Fruit fly (Drosophila melanogaster): Measurements from ENCODE around the gene hzg.

Gene hzg

dm6 chr3L:16042080-16042344, 37.5 kb upstream of the hzg start:
- TF ChIP-seq Hr96 (GFP tag; optimal IDR thresholded peaks at IDR 0.05): no peak
- peak; percentile 84 for TF ChIP-seq kay (GFP tag; ENCODE audit: borderline replicate concordance)
- TF ChIP-seq CG33017 (tag; optimal IDR thresholded peaks at IDR 0.05): no peak
- no peak for TF ChIP-seq tj (GFP tag; optimal IDR thresholded peaks at IDR 0.05)
- TF ChIP-seq toe (GFP tag; optimal IDR thresholded peaks at IDR 0.05): no peak
- no peak for TF ChIP-seq bab1 (GFP tag; optimal IDR thresholded peaks at IDR 0.05)

- TF ChIP-seq ovo (GFP tag; optimal IDR thresholded peaks at IDR 0.05) (no peak), CG7045 (GFP tag; optimal IDR thresholded peaks at IDR 0.05) (no peak), CG5204 (GFP tag; optimal IDR thresholded peaks at IDR 0.05) (no peak), Hr96 (GFP tag; optimal IDR thresholded peaks at IDR 0.05) (peak; percentile 8), Mnt (GFP tag; optimal IDR thresholded peaks at IDR 0.05) (no peak), CG33017 (tag; optimal IDR thresholded peaks at IDR 0.05) (no peak), tj (GFP tag; optimal IDR thresholded peaks at IDR 0.05) (peak; percentile 25), cnc (optimal IDR thresholded peaks at IDR 0.05) (no peak), pad (GFP tag; optimal IDR thresholded peaks at IDR 0.05) (no peak), Clk (GFP tag; optimal IDR thresholded peaks at IDR 0.05) (no peak), cic (GFP tag; optimal IDR thresholded peaks at IDR 0.05) (no peak), bab1 (GFP tag; optimal IDR thresholded peaks at IDR 0.05) (no peak), CG1620 (GFP tag; optimal IDR thresholded peaks at IDR 0.05) (no peak), CG12768 (GFP tag; optimal IDR thresholded peaks at IDR 0.05) (no peak)
These were observed 36.9 kb upstream of the hzg start for dm6 chr3L:16041260-16042079.

dm6 chr3L:16040389-16040788, 35.9 kb upstream of the hzg start:
- TF ChIP-seq kay (GFP tag; ENCODE audit: borderline replicate concordance) (peak; percentile 61), CG11617 (GFP tag; optimal IDR thresholded peaks at IDR 0.05) (no peak), Hr96 (GFP tag; optimal IDR thresholded peaks at IDR 0.05) (no peak), CG5204 (GFP tag; optimal IDR thresholded peaks at IDR 0.05) (no peak), CG12768 (GFP tag; optimal IDR thresholded peaks at IDR 0.05) (no peak)

- TF ChIP-seq kay (GFP tag; ENCODE audit: borderline replicate concordance): no peak
- no peak for TF ChIP-seq Clk (GFP tag; optimal IDR thresholded peaks at IDR 0.05)
- no peak for TF ChIP-seq bab1 (GFP tag; optimal IDR thresholded peaks at IDR 0.05)
- no peak for TF ChIP-seq CG14711 (tag; optimal IDR thresholded peaks at IDR 0.05)
- no peak for TF ChIP-seq CG5204 (GFP tag; optimal IDR thresholded peaks at IDR 0.05)
- TF ChIP-seq CG7045 (GFP tag; optimal IDR thresholded peaks at IDR 0.05): no peak
- no peak for TF ChIP-seq cic (GFP tag; optimal IDR thresholded peaks at IDR 0.05)
- no peak for TF ChIP-seq Mnt (GFP tag; optimal IDR thresholded peaks at IDR 0.05)
- TF ChIP-seq CG33017 (tag; optimal IDR thresholded peaks at IDR 0.05): no peak
These were observed 34.5 kb upstream of the hzg start for dm6 chr3L:16039063-16039462.

dm6 chr3L:16037690-16038332, 33.3 kb upstream of the hzg start:
- no peak for TF ChIP-seq CG11617 (GFP tag; optimal IDR thresholded peaks at IDR 0.05)
- peak; percentile 16 for TF ChIP-seq CG7101 (tag; optimal IDR thresholded peaks at IDR 0.05)
- no peak for TF ChIP-seq cnc (optimal IDR thresholded peaks at IDR 0.05)
- TF ChIP-seq Hr96 (GFP tag; optimal IDR thresholded peaks at IDR 0.05): no peak
- TF ChIP-seq CG7045 (GFP tag; optimal IDR thresholded peaks at IDR 0.05): no peak
- TF ChIP-seq toe (GFP tag; optimal IDR thresholded peaks at IDR 0.05): no peak
- TF ChIP-seq CG14711 (tag; optimal IDR thresholded peaks at IDR 0.05): no peak
- TF ChIP-seq pad (GFP tag; optimal IDR thresholded peaks at IDR 0.05): no peak
- TF ChIP-seq Mnt (GFP tag; optimal IDR thresholded peaks at IDR 0.05): peak; percentile 52
- no peak for TF ChIP-seq CG1620 (GFP tag; optimal IDR thresholded peaks at IDR 0.05)
- peak; percentile 8 for TF ChIP-seq cic (GFP tag; optimal IDR thresholded peaks at IDR 0.05)
- TF ChIP-seq kay (GFP tag; ENCODE audit: borderline replicate concordance): peak; percentile 84
- TF ChIP-seq tj (GFP tag; optimal IDR thresholded peaks at IDR 0.05): peak; percentile 57
- TF ChIP-seq CG33017 (tag; optimal IDR thresholded peaks at IDR 0.05): peak; percentile 15
- TF ChIP-seq ovo (GFP tag; optimal IDR thresholded peaks at IDR 0.05): peak; percentile 23
- no peak for TF ChIP-seq bab1 (GFP tag; optimal IDR thresholded peaks at IDR 0.05)
- TF ChIP-seq CG5204 (GFP tag; optimal IDR thresholded peaks at IDR 0.05): no peak
- no peak for TF ChIP-seq Clk (GFP tag; optimal IDR thresholded peaks at IDR 0.05)
- TF ChIP-seq Crg-1 (GFP tag; optimal IDR thresholded peaks at IDR 0.05): no peak
- peak; percentile 71 for TF ChIP-seq CG12768 (GFP tag; optimal IDR thresholded peaks at IDR 0.05)

dm6 chr3L:16037048-16037477, 32.5 kb upstream of the hzg start:
- TF ChIP-seq CG7101 (tag; optimal IDR thresholded peaks at IDR 0.05): peak; percentile 58
- TF ChIP-seq ovo (GFP tag; optimal IDR thresholded peaks at IDR 0.05): peak; percentile 27
- TF ChIP-seq Clk (GFP tag; optimal IDR thresholded peaks at IDR 0.05): peak; percentile 4
- TF ChIP-seq Crg-1 (GFP tag; optimal IDR thresholded peaks at IDR 0.05): peak; percentile 41
- TF ChIP-seq CG7045 (GFP tag; optimal IDR thresholded peaks at IDR 0.05): peak; percentile 51
- peak; percentile 16 for TF ChIP-seq toe (GFP tag; optimal IDR thresholded peaks at IDR 0.05)
- TF ChIP-seq tj (GFP tag; optimal IDR thresholded peaks at IDR 0.05): no peak
- no peak for TF ChIP-seq CG12768 (GFP tag; optimal IDR thresholded peaks at IDR 0.05)
- peak; percentile 46 for TF ChIP-seq CG5204 (GFP tag; optimal IDR thresholded peaks at IDR 0.05)
- peak; percentile 31 for TF ChIP-seq Hr96 (GFP tag; optimal IDR thresholded peaks at IDR 0.05)
- no peak for TF ChIP-seq cic (GFP tag; optimal IDR thresholded peaks at IDR 0.05)
- TF ChIP-seq pad (GFP tag; optimal IDR thresholded peaks at IDR 0.05): no peak
- peak; percentile 52 for TF ChIP-seq CG14711 (tag; optimal IDR thresholded peaks at IDR 0.05)
- TF ChIP-seq CG1620 (GFP tag; optimal IDR thresholded peaks at IDR 0.05): peak; percentile 31
- TF ChIP-seq bab1 (GFP tag; optimal IDR thresholded peaks at IDR 0.05): peak; percentile 83
- no peak for TF ChIP-seq CG33017 (tag; optimal IDR thresholded peaks at IDR 0.05)
- no peak for TF ChIP-seq CG11617 (GFP tag; optimal IDR thresholded peaks at IDR 0.05)
- TF ChIP-seq Mnt (GFP tag; optimal IDR thresholded peaks at IDR 0.05): no peak
- TF ChIP-seq kay (GFP tag; ENCODE audit: borderline replicate concordance): peak; percentile 98
- no peak for TF ChIP-seq cnc (optimal IDR thresholded peaks at IDR 0.05)
